Worm (Caenorhabditis elegans) whole organism, late embryonic: ENCODE measurements around the gene M04G7.5.

Experiments
- ama-1 ChIP-seq: fragments of 150-350 bp; optimal IDR thresholded peaks from 2 replicates; lab custom pipeline; 2014
- ceh-14 ChIP-seq: sonication (generic microtip); optimal IDR thresholded peaks from 2 replicates; lab custom pipeline; 2016; ENCODE audit warnings: missing genotype, missing genetic modification characterization, missing compliant biosample characterization
- ceh-2 ChIP-seq: sonication (generic microtip); optimal IDR thresholded peaks from 2 replicates; lab custom pipeline; 2016; ENCODE audit warnings: missing genotype, missing genetic modification characterization, missing compliant biosample characterization
- dve-1 ChIP-seq: sonication (generic microtip); optimal IDR thresholded peaks from 2 replicates; lab custom pipeline; 2017; ENCODE audit warnings: antibody characterized with exemption, mild to moderate bottlenecking, missing genetic modification characterization, missing compliant biosample characterization
- fkh-10 ChIP-seq: fragments of 150-350 bp; optimal IDR thresholded peaks from 2 replicates; lab custom pipeline; 2014; ENCODE audit warnings: missing biosample characterization, missing genetic modification reagents, missing genetic modification characterization
- nhr-232 ChIP-seq: sonication (generic microtip); optimal IDR thresholded peaks from 2 replicates; lab custom pipeline; 2016; ENCODE audit warnings: missing genetic modification characterization, missing compliant biosample characterization
- pha-4 ChIP-seq: fragments of 150-350 bp; optimal IDR thresholded peaks from 2 replicates; lab custom pipeline; 2018; ENCODE audit warnings: missing biosample characterization, missing genetic modification reagents, missing genetic modification characterization
- sdc-2 ChIP-seq: sonication (generic microtip); optimal IDR thresholded peaks from 2 replicates; lab custom pipeline; 2016; ENCODE audit warnings: missing genotype, missing genetic modification characterization, missing compliant biosample characterization
- sox-2 ChIP-seq: fragments of 200-800 bp; sonication (Bioruptor generic); IDR thresholded peaks from 2 replicates; pipeline ENCODE4 v1.3.6; 2022; ENCODE audit warnings: missing genetic modification reagents, missing genetic modification characterization, missing compliant biosample characterization
- syd-9 ChIP-seq: sonication (generic microtip); optimal IDR thresholded peaks from 2 replicates; lab custom pipeline; 2016; ENCODE audit warnings: mild to moderate bottlenecking, missing genetic modification characterization, moderate library complexity, missing compliant biosample characterization
- tbx-2 ChIP-seq: sonication (generic microtip); optimal IDR thresholded peaks from 2 replicates; lab custom pipeline; 2016; ENCODE audit warnings: missing genetic modification characterization, missing compliant biosample characterization
- unc-86 ChIP-seq: sonication (generic microtip); optimal IDR thresholded peaks from 2 replicates; lab custom pipeline; 2016; ENCODE audit warnings: missing genetic modification characterization, missing compliant biosample characterization

- no peak for TF ChIP-seq sdc-2
- no peak for TF ChIP-seq sox-2 (GFP tag; lab: Robert Waterston, UW)
- no peak for TF ChIP-seq tbx-2
- no peak for TF ChIP-seq fkh-10 (GFP tag; lab: Kevin White, UChicago)
- no peak for TF ChIP-seq dve-1 (tag; lab: Kevin White, UChicago)
- TF ChIP-seq ama-1 (lab: Kevin White, UChicago): no peak
- TF ChIP-seq ceh-14 (tag; lab: Kevin White, UChicago): no peak
- no peak for TF ChIP-seq nhr-232 (tag; lab: Kevin White, UChicago)
- no peak for TF ChIP-seq unc-86 (tag; lab: Kevin White, UChicago)
- no peak for TF ChIP-seq ceh-2 (tag; lab: Kevin White, UChicago)
- no peak for TF ChIP-seq syd-9 (tag; lab: Kevin White, UChicago)
- no peak for TF ChIP-seq pha-4 (tag; lab: Kevin White, UChicago)
Measured at ce11 chrIV:455484-455883, 611 bp downstream of the M04G7.5 start, which contains the start of gene M04G7.1.
